Fruit fly (Drosophila melanogaster) whole organism, embryonic: Measurements from ENCODE around the gene CG31459.

ENCODE experiments used
- Ada2b ChIP-seq: fragments of 200-800 bp; sonication (Bioruptor generic); IDR thresholded peaks from 2 replicates; pipeline ENCODE4 v1.3.6; 2022; ENCODE audit warnings: missing biosample characterization, missing genetic modification characterization
- Atf-2 ChIP-seq: fragments of 200-800 bp; sonication (Bioruptor generic); optimal IDR thresholded peaks from 2 replicates; lab custom pipeline; 2016; ENCODE audit warnings: missing biosample characterization, missing genetic modification characterization
- Atf6 ChIP-seq: fragments of 200-800 bp; sonication (Bioruptor generic); IDR thresholded peaks from 2 replicates; pipeline ENCODE4 v1.3.6; 2022; ENCODE audit warnings: missing biosample characterization, missing genetic modification characterization
- CG10321 ChIP-seq: fragments of 200-800 bp; sonication (Bioruptor generic); IDR thresholded peaks from 2 replicates; pipeline ENCODE4 v1.3.6; 2022; ENCODE audit warnings: missing biosample characterization, missing genetic modification characterization
- CG11085 ChIP-seq: fragments of 200-800 bp; sonication (Bioruptor generic); IDR thresholded peaks from 2 replicates; pipeline ENCODE4 v1.3.6; 2022; ENCODE audit warnings: missing biosample characterization, missing genetic modification characterization
- CG12071 ChIP-seq: fragments of 200-800 bp; sonication (Bioruptor generic); optimal IDR thresholded peaks from 3 replicates; lab custom pipeline; 2018; ENCODE audit warnings: missing biosample characterization, mild to moderate bottlenecking, missing genetic modification characterization
- CG12942 ChIP-seq: fragments of 200-800 bp; sonication (Bioruptor generic); optimal IDR thresholded peaks from 3 replicates; lab custom pipeline; 2016; ENCODE audit warnings: missing biosample characterization, missing genetic modification characterization
- CG13296 ChIP-seq: fragments of 200-800 bp; sonication (Bioruptor generic); optimal IDR thresholded peaks from 3 replicates; lab custom pipeline; 2018; ENCODE audit warnings: missing biosample characterization, mild to moderate bottlenecking, missing genetic modification characterization
- CG1529 ChIP-seq: fragments of 200-800 bp; sonication (Bioruptor generic); optimal IDR thresholded peaks from 3 replicates; lab custom pipeline; 2018; ENCODE audit warnings: missing biosample characterization, missing genetic modification characterization
- CG1602 ChIP-seq: fragments of 200-800 bp; sonication (Bioruptor generic); optimal IDR thresholded peaks from 3 replicates; lab custom pipeline; 2016; ENCODE audit warnings: missing biosample characterization, missing genetic modification characterization
- CG16863 ChIP-seq: fragments of 200-800 bp; sonication (Bioruptor generic); optimal IDR thresholded peaks from 3 replicates; lab custom pipeline; 2016; ENCODE audit warnings: missing biosample characterization, missing genetic modification characterization
- CG18599 ChIP-seq: fragments of 200-800 bp; sonication (Bioruptor generic); optimal IDR thresholded peaks from 3 replicates; lab custom pipeline; 2017; ENCODE audit warnings: missing biosample characterization, missing genetic modification characterization, mild to moderate bottlenecking, moderate library complexity, missing genetic modification reagents
- CG18619 ChIP-seq: fragments of 200-800 bp; sonication (Bioruptor generic); optimal IDR thresholded peaks from 3 replicates; lab custom pipeline; 2017; ENCODE audit warnings: missing biosample characterization, mild to moderate bottlenecking, missing genetic modification characterization
- CG2120 ChIP-seq: fragments of 200-800 bp; sonication (Bioruptor generic); optimal IDR thresholded peaks from 3 replicates; lab custom pipeline; 2016; ENCODE audit warnings: missing biosample characterization, missing genetic modification characterization
- CG2199 ChIP-seq: fragments of 200-800 bp; sonication (Bioruptor generic); IDR thresholded peaks from 3 replicates; pipeline ENCODE4 v1.3.6; 2022; ENCODE audit warnings: missing biosample characterization, missing genetic modification characterization
- CG31365 ChIP-seq: fragments of 200-800 bp; sonication (Bioruptor generic); optimal IDR thresholded peaks from 2 replicates; lab custom pipeline; 2018; ENCODE audit warnings: missing biosample characterization, mild to moderate bottlenecking, missing genetic modification characterization
- CG32532 ChIP-seq: fragments of 200-800 bp; sonication (Bioruptor generic); IDR thresholded peaks from 2 replicates; pipeline ENCODE4 v1.3.6; 2022; ENCODE audit warnings: missing biosample characterization, missing genetic modification characterization
- CG4707 ChIP-seq: fragments of 200-800 bp; sonication (Bioruptor generic); optimal IDR thresholded peaks from 2 replicates; lab custom pipeline; 2018; ENCODE audit warnings: missing biosample characterization, mild to moderate bottlenecking, missing genetic modification characterization, moderate library complexity
- CG6689 ChIP-seq: fragments of 200-800 bp; sonication (Bioruptor generic); IDR thresholded peaks from 2 replicates; pipeline ENCODE4 v1.3.6; 2022; ENCODE audit warnings: missing biosample characterization, missing genetic modification characterization
- D19A ChIP-seq: fragments of 200-800 bp; optimal IDR thresholded peaks from 3 replicates; lab custom pipeline; 2019; ENCODE audit warnings: missing biosample characterization, mild to moderate bottlenecking, missing genetic modification characterization, moderate library complexity
- D19B ChIP-seq: fragments of 200-800 bp; sonication (Bioruptor generic); optimal IDR thresholded peaks from 2 replicates; lab custom pipeline; 2017; ENCODE audit warnings: missing biosample characterization, mild to moderate bottlenecking, missing genetic modification characterization
- Dll ChIP-seq: fragments of 200-800 bp; sonication (Bioruptor generic); IDR thresholded peaks from 4 replicates; pipeline ENCODE4 v1.3.6; 2022; ENCODE audit warnings: missing biosample characterization, missing genetic modification characterization; ENCODE audit not compliant: partially characterized antibody
- Dp ChIP-seq: fragments of 200-800 bp; sonication (Bioruptor generic); optimal IDR thresholded peaks from 2 replicates; lab custom pipeline; 2018; ENCODE audit warnings: missing biosample characterization, mild to moderate bottlenecking, missing genetic modification characterization, moderate library complexity
- Hey ChIP-seq: fragments of 200-800 bp; sonication (Bioruptor generic); optimal IDR thresholded peaks from 3 replicates; lab custom pipeline; 2018; ENCODE audit warnings: missing biosample characterization, mild to moderate bottlenecking, missing genetic modification characterization
- Hr39 ChIP-seq: fragments of >200 bp; optimal IDR thresholded peaks from 2 replicates; lab custom pipeline; 2017
- Hr78 ChIP-seq, 2 experiments: fragments of 200-800 bp in 1 of 2; fragments of >200 bp in 1 of 2; sonication (Bioruptor generic) in 1 of 2; optimal IDR thresholded peaks; 2 replicates each; lab custom pipeline; 2017 to 2019; ENCODE audit warnings: missing biosample characterization in 2 of 2, missing genetic modification characterization in 2 of 2, mild to moderate bottlenecking in 1 of 2, moderate library complexity in 1 of 2
- MTF-1 ChIP-seq: fragments of 200-800 bp; sonication (Bioruptor generic); optimal IDR thresholded peaks from 2 replicates; lab custom pipeline; 2018; ENCODE audit warnings: missing biosample characterization, mild to moderate bottlenecking, missing genetic modification characterization, borderline replicate concordance
- TFAM ChIP-seq: fragments of 200-800 bp; sonication (Bioruptor generic); optimal IDR thresholded peaks from 2 replicates; lab custom pipeline; 2017; ENCODE audit warnings: missing biosample characterization, missing genetic modification characterization, inconsistent platforms
- ash1 ChIP-seq: fragments of 200-800 bp; sonication (Bioruptor generic); optimal IDR thresholded peaks from 2 replicates; lab custom pipeline; 2018; ENCODE audit warnings: missing biosample characterization, mild to moderate bottlenecking, missing genetic modification characterization
- cas ChIP-seq: fragments of 200-800 bp; sonication (Bioruptor generic); IDR thresholded peaks from 2 replicates; pipeline ENCODE4 v1.3.6; 2022; ENCODE audit warnings: missing biosample characterization, missing genetic modification characterization
- ci ChIP-seq: fragments of 200-800 bp; sonication (Bioruptor generic); IDR thresholded peaks from 3 replicates; pipeline ENCODE4 v1.3.6; 2022; ENCODE audit warnings: missing biosample characterization, missing genetic modification characterization
- corto ChIP-seq: fragments of 200-800 bp; sonication (Bioruptor generic); optimal IDR thresholded peaks from 2 replicates; lab custom pipeline; 2016; ENCODE audit warnings: missing biosample characterization, mild to moderate bottlenecking, missing genetic modification characterization, moderate library complexity
- crp ChIP-seq, 2 experiments: fragments of 200-800 bp; sonication (Bioruptor generic); optimal IDR thresholded peaks; 2 replicates in 1 of 2; 3 replicates in 1 of 2; lab custom pipeline; 2017; ENCODE audit warnings: missing biosample characterization in 2 of 2, missing genetic modification characterization in 2 of 2, mild to moderate bottlenecking in 1 of 2, moderate library complexity in 1 of 2
- disco-r ChIP-seq: fragments of 200-800 bp; sonication (Bioruptor generic); optimal IDR thresholded peaks from 2 replicates; lab custom pipeline; 2016; ENCODE audit warnings: missing biosample characterization, missing genetic modification characterization
- ems ChIP-seq: fragments of 200-800 bp; sonication (Bioruptor generic); optimal IDR thresholded peaks from 3 replicates; lab custom pipeline; 2016; ENCODE audit warnings: missing biosample characterization, missing genetic modification characterization
- grn ChIP-seq: fragments of 200-800 bp; sonication (Bioruptor generic); optimal IDR thresholded peaks from 3 replicates; lab custom pipeline; 2017; ENCODE audit warnings: missing biosample characterization, missing genetic modification characterization
- h ChIP-seq: fragments of >200 bp; optimal IDR thresholded peaks from 2 replicates; lab custom pipeline; 2017
- hb ChIP-seq: fragments of 200-800 bp; sonication (Bioruptor generic); IDR thresholded peaks from 3 replicates; pipeline ENCODE4 v1.3.6; 2022; ENCODE audit warnings: missing biosample characterization, missing genetic modification characterization; ENCODE audit not compliant: partially characterized antibody
- her ChIP-seq: fragments of 200-800 bp; sonication (Bioruptor generic); optimal IDR thresholded peaks from 2 replicates; lab custom pipeline; 2016; ENCODE audit warnings: missing biosample characterization, missing genetic modification characterization
- pros ChIP-seq: fragments of 200-800 bp; sonication (Bioruptor generic); optimal IDR thresholded peaks from 3 replicates; lab custom pipeline; 2019; ENCODE audit warnings: missing biosample characterization, mild to moderate bottlenecking, missing genetic modification characterization, moderate library complexity
- schlank ChIP-seq: fragments of 200-800 bp; sonication (Bioruptor generic); optimal IDR thresholded peaks from 2 replicates; lab custom pipeline; 2018; ENCODE audit warnings: missing biosample characterization, mild to moderate bottlenecking, missing genetic modification characterization
- scrt ChIP-seq: fragments of 200-800 bp; sonication (Bioruptor generic); optimal IDR thresholded peaks from 2 replicates; lab custom pipeline; 2018; ENCODE audit warnings: missing biosample characterization, mild to moderate bottlenecking, missing genetic modification characterization, moderate library complexity
- shn ChIP-seq: fragments of 200-800 bp; sonication (Bioruptor generic); optimal IDR thresholded peaks from 3 replicates; lab custom pipeline; 2016; ENCODE audit warnings: missing biosample characterization, missing genetic modification characterization
- sna ChIP-seq: fragments of 200-800 bp; sonication (Bioruptor generic); IDR thresholded peaks from 2 replicates; pipeline ENCODE4 v1.3.6; 2022; ENCODE audit warnings: missing biosample characterization, missing genetic modification characterization; ENCODE audit not compliant: partially characterized antibody
- sr ChIP-seq: fragments of 200-800 bp; sonication (Bioruptor generic); IDR thresholded peaks from 3 replicates; pipeline ENCODE4 v1.3.6; 2022; ENCODE audit warnings: missing biosample characterization, missing genetic modification characterization
- tna ChIP-seq: fragments of 200-800 bp; sonication (Bioruptor generic); IDR thresholded peaks from 2 replicates; pipeline ENCODE4 v1.3.6; 2022; ENCODE audit warnings: missing biosample characterization, missing genetic modification characterization; ENCODE audit not compliant: partially characterized antibody
- ttk ChIP-seq: fragments of 200-800 bp; sonication (Bioruptor generic); IDR thresholded peaks from 2 replicates; pipeline ENCODE4 v2.1.2; 2022; ENCODE audit warnings: missing biosample characterization, missing genetic modification characterization
- tup ChIP-seq: fragments of 200-800 bp; sonication (Bioruptor generic); optimal IDR thresholded peaks from 2 replicates; lab custom pipeline; 2016; ENCODE audit warnings: missing biosample characterization, mild to moderate bottlenecking, missing genetic modification characterization, moderate library complexity
- unpg ChIP-seq: fragments of 200-800 bp; sonication (Bioruptor generic); optimal IDR thresholded peaks from 3 replicates; lab custom pipeline; 2018; ENCODE audit warnings: missing biosample characterization, mild to moderate bottlenecking, missing genetic modification characterization, moderate library complexity
- wor ChIP-seq: fragments of 200-800 bp; sonication (Bioruptor generic); IDR thresholded peaks from 2 replicates; pipeline ENCODE4 v1.3.6; 2022; ENCODE audit warnings: missing biosample characterization, missing genetic modification characterization

CG31459 gene

dm6 chr3R:19889603-19890187, 49.0 kb downstream of the CG31459 start (continued):
- TF ChIP-seq corto (GFP tag; lab: Kevin White, UChicago): no peak
- no peak for TF ChIP-seq CG2199 (GFP tag; lab: Robert Waterston, UW)
- TF ChIP-seq Hr78 (GFP tag; optimal IDR thresholded peaks at IDR 0.05; lab: Kevin White, UChicago): no peak
- peak; percentile 28 for TF ChIP-seq CG1602 (GFP tag; lab: Kevin White, UChicago)
- TF ChIP-seq CG11085: no peak; the same call in 1 of the 2 replicates
- no peak for TF ChIP-seq TFAM
- peak; percentile 74 for TF ChIP-seq unpg
- no peak for TF ChIP-seq tup (GFP tag; lab: Kevin White, UChicago)
- TF ChIP-seq ttk: no peak; the same call in 1 of the 2 replicates
- peak; percentile 72 for TF ChIP-seq CG18619 (GFP tag; lab: Kevin White, UChicago)
- no peak for TF ChIP-seq CG31365 (tag; lab: Kevin White, UChicago)
- peak; percentile 24 for TF ChIP-seq CG1529 (GFP tag; lab: Kevin White, UChicago)
- TF ChIP-seq sna (GFP tag; lab: Robert Waterston, UW): no peak
- TF ChIP-seq Dll: no peak
- peak; percentile 97 for TF ChIP-seq D19A
- TF ChIP-seq Dp: no peak
- TF ChIP-seq hb (GFP tag; lab: Robert Waterston, UW): no peak
- no peak for TF ChIP-seq tna
- TF ChIP-seq CG10321 (GFP tag; lab: Robert Waterston, UW): no peak
- TF ChIP-seq her (GFP tag; lab: Kevin White, UChicago): no peak
- TF ChIP-seq schlank: peak; percentile 45
- TF ChIP-seq ci (GFP tag; lab: Robert Waterston, UW): 0 out of 3 replicates have a peak, but pooled peaks have one; percentile 20
- no peak for TF ChIP-seq shn (GFP tag; lab: Kevin White, UChicago)
- TF ChIP-seq ems (GFP tag; lab: Kevin White, UChicago): no peak
- TF ChIP-seq cas: no peak
- TF ChIP-seq ash1 (GFP tag; lab: Kevin White, UChicago): no peak
- no peak for TF ChIP-seq Atf-2 (GFP tag; lab: Kevin White, UChicago)
- peak; percentile 33 for TF ChIP-seq CG12071
- TF ChIP-seq wor (GFP tag; lab: Robert Waterston, UW): peak; percentile 11; the same call in 1 of the 2 replicates
- no peak for TF ChIP-seq grn
- peak; percentile 88 for TF ChIP-seq sr (GFP tag; lab: Robert Waterston, UW)
- TF ChIP-seq Hey: no peak
- TF ChIP-seq Hr39: no peak
- TF ChIP-seq h: no peak
- TF ChIP-seq Ada2b: peak; percentile 55; the same call in 1 of the 2 replicates
- TF ChIP-seq CG32532 (GFP tag; lab: Robert Waterston, UW): peak; percentile 76
- peak; percentile 82 for TF ChIP-seq D19B (GFP tag; lab: Kevin White, UChicago)
- TF ChIP-seq Atf6: peak; percentile 64; the same call in 1 of the 2 replicates
- TF ChIP-seq disco-r (GFP tag; lab: Kevin White, UChicago): no peak
- peak; percentile 39 for TF ChIP-seq CG12942 (GFP tag; lab: Kevin White, UChicago)
- no peak for TF ChIP-seq CG16863 (GFP tag; lab: Kevin White, UChicago)
- no peak for TF ChIP-seq CG4707 (GFP tag; lab: Kevin White, UChicago)
- 0 out of 2 replicates have a peak, but pooled peaks have one; percentile 54 for TF ChIP-seq CG6689
- TF ChIP-seq scrt (GFP tag; lab: Kevin White, UChicago): peak; percentile 80
- peak; percentile 70 for TF ChIP-seq CG2120 (GFP tag; lab: Kevin White, UChicago)
- TF ChIP-seq CG13296 (GFP tag; lab: Kevin White, UChicago): peak; percentile 86
- no peak for TF ChIP-seq pros (GFP tag; lab: Kevin White, UChicago)
- peak; percentile 89 for TF ChIP-seq CG18599 (GFP tag; lab: Kevin White, UChicago)
- TF ChIP-seq crp (GFP tag; optimal IDR thresholded peaks at IDR 0.05; lab: Kevin White, UChicago): no peak
- TF ChIP-seq MTF-1 (GFP tag; lab: Kevin White, UChicago): peak; percentile 23
